Worm (Caenorhabditis elegans): ENCODE measurements around the gene B0303.14.

DNA sequence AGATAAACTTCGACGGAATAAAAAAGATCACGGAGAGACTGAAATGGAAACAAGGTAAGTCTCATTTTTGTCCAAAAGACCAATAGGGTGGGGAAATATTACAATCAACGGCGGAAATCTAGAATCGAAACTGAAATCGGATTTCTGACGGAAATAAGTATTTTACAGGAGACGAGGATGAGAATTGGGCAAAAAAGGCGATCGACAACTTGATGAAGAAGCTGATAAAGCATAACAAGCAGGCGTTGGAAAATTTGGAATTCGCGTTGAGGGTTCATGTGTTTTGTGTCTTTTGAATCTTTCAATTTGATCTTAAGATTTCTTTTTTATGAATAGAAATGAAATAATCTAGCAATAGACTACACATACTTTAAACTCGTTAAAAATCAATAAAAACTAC, 34.6 kb upstream of the B0303.14 start, which contains the start of gene ugtp-1:
- TF ChIP-seq ceh-63 (GFP tag; optimal IDR thresholded peaks at IDR 0.05) (no peak), nhr-84 (tag; optimal IDR thresholded peaks at IDR 0.05) (no peak), ztf-4 (tag; optimal IDR thresholded peaks at IDR 0.05) (no peak), snpc-4 (tag; optimal IDR thresholded peaks at IDR 0.05) (no peak), egl-27 (tag; optimal IDR thresholded peaks at IDR 0.05) (no peak), lin-13 (GFP tag; optimal IDR thresholded peaks at IDR 0.05) (no peak), lin-35 (GFP tag; optimal IDR thresholded peaks at IDR 0.05) (no peak), ama-1 (optimal IDR thresholded peaks at IDR 0.05) (no peak)

Data from whole organism, L1 larva.